Fruit fly (Drosophila melanogaster) S2 (cell line): ENCODE measurements around the gene CG7606.

Source experiments
- CG8478 ChIP-seq: fragments of >200 bp; optimal IDR thresholded peaks from 2 replicates; lab custom pipeline; 2018
- CTCF ChIP-seq, 2 experiments: fragments of >200 bp; optimal IDR thresholded peaks; 2 replicates each; lab custom pipeline; 2018

DNA sequence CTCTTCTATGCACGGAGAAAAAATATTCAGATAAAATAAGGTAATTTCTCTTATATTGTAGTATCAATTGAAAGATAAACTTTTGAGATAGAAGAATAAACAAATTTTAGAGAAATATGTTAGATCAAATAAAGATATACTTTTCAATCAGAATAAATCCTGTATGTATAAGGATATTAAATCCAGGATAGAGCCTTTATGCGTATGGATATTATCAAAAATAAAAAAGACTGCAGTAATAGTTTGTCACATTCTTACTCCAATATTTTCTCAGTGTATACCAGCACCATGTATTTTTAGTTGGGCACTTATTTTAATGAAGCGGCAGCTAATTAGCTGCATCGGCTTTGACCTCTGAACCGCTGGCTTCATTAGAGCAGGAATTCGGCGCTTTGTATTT lies 4.5 kb upstream of the CG7606 start:
- no peak for TF ChIP-seq CTCF (optimal IDR thresholded peaks at IDR 0.05; lab: Kevin White, UChicago)
- TF ChIP-seq CG8478 (lab: Kevin White, UChicago) = no peak
